Worm (Caenorhabditis elegans) whole organism, early embryonic: ENCODE measurements around the gene F13A2.2.

Experiments
- B0310.2 ChIP-seq: sonication (generic microtip); optimal IDR thresholded peaks from 2 replicates; lab custom pipeline; 2016; ENCODE audit warnings: mild to moderate bottlenecking, missing genetic modification characterization, missing compliant biosample characterization
- F13C5.2 ChIP-seq: sonication (generic microtip); optimal IDR thresholded peaks from 2 replicates; lab custom pipeline; 2017; ENCODE audit warnings: mild to moderate bottlenecking, missing genetic modification characterization, inconsistent platforms, missing compliant biosample characterization
- aly-1 ChIP-seq: sonication (generic microtip); optimal IDR thresholded peaks from 2 replicates; lab custom pipeline; 2016; ENCODE audit warnings: missing genetic modification characterization, missing compliant biosample characterization
- ama-1 ChIP-seq: fragments of 150-350 bp; optimal IDR thresholded peaks from 2 replicates; lab custom pipeline; 2014
- ceh-13 ChIP-seq: fragments of 200-800 bp; sonication (Bioruptor generic); optimal IDR thresholded peaks from 2 replicates; lab custom pipeline; 2018; ENCODE audit warnings: mild to moderate bottlenecking, missing genetic modification characterization, missing compliant biosample characterization
- ceh-36 ChIP-seq: sonication (generic microtip); optimal IDR thresholded peaks from 2 replicates; lab custom pipeline; 2016; ENCODE audit warnings: missing genetic modification characterization, inconsistent platforms, missing compliant biosample characterization
- ets-7 ChIP-seq: sonication (generic microtip); optimal IDR thresholded peaks from 2 replicates; lab custom pipeline; 2016; ENCODE audit warnings: missing genotype, missing genetic modification characterization, missing compliant biosample characterization
- hmbx-1 ChIP-seq: sonication (generic microtip); optimal IDR thresholded peaks from 2 replicates; lab custom pipeline; 2016; ENCODE audit warnings: mild to moderate bottlenecking, missing genetic modification characterization, missing compliant biosample characterization
- hnd-1 ChIP-seq: sonication (generic microtip); optimal IDR thresholded peaks from 2 replicates; lab custom pipeline; 2016; ENCODE audit warnings: missing genetic modification characterization, missing compliant biosample characterization
- scrt-1 ChIP-seq: fragments of 200-800 bp; sonication (Bioruptor generic); IDR thresholded peaks from 2 replicates; pipeline ENCODE4 v1.3.6; 2022; ENCODE audit warnings: missing genetic modification characterization, missing compliant biosample characterization
- sea-1 ChIP-seq: fragments of 200-800 bp; sonication (Bioruptor generic); conservative IDR thresholded peaks from 2 replicates; pipeline ENCODE4 v1.3.6; 2022; ENCODE audit warnings: missing genetic modification characterization, missing compliant biosample characterization
- tbx-11 ChIP-seq: fragments of 200-800 bp; sonication (Bioruptor generic); IDR thresholded peaks from 2 replicates; pipeline ENCODE4 v1.3.6; 2022; ENCODE audit warnings: missing genetic modification characterization, missing compliant biosample characterization
- tbx-37 ChIP-seq: fragments of 200-800 bp; sonication (Bioruptor generic); conservative IDR thresholded peaks from 2 replicates; pipeline ENCODE4 v1.3.6; 2022; ENCODE audit warnings: missing genetic modification reagents, missing genetic modification characterization, missing compliant biosample characterization

ce11 chrV:4366440-4366839, 17.9 kb downstream of the F13A2.2 start, which contains the start of gene F32D1.11:
- TF ChIP-seq B0310.2 (no peak), ceh-36 (tag; lab: Kevin White, UChicago) (no peak), ama-1 (lab: Kevin White, UChicago) (no peak), sea-1 (no peak), aly-1 (tag; lab: Kevin White, UChicago) (no peak), scrt-1 (GFP tag; lab: Robert Waterston, UW) (no peak), hnd-1 (tag; lab: Kevin White, UChicago) (no peak), hmbx-1 (no peak), ceh-13 (GFP tag; lab: Kevin White, UChicago) (no peak), ets-7 (tag; lab: Kevin White, UChicago) (no peak), tbx-11 (GFP tag; lab: Robert Waterston, UW) (no peak), F13C5.2 (no peak), tbx-37 (GFP tag; lab: Robert Waterston, UW) (no peak)
